Fruit fly (Drosophila melanogaster): ENCODE results near the gene LysP.

dm6 chr3L:1176515-1176914, 42.0 kb downstream of the LysP start:
- TF ChIP-seq CG9948 (tag; optimal IDR thresholded peaks at IDR 0.05) (no peak), CG10348 (GFP tag; IDR thresholded peaks at IDR 0.05) (no peak), CG4496 (GFP tag; IDR thresholded peaks at IDR 0.05) (no peak), CG13204 (GFP tag; optimal IDR thresholded peaks at IDR 0.05) (no peak), EcR (GFP tag; optimal IDR thresholded peaks at IDR 0.05) (no peak), CG34367 (tag; optimal IDR thresholded peaks at IDR 0.05) (no peak), CG14655 (GFP tag; optimal IDR thresholded peaks at IDR 0.05) (no peak), Pif1A (GFP tag; optimal IDR thresholded peaks at IDR 0.05) (no peak), fd96Ca (GFP tag; IDR thresholded peaks at IDR 0.05) (no peak), CG8301 (tag; optimal IDR thresholded peaks at IDR 0.05) (no peak), gl (tag; optimal IDR thresholded peaks at IDR 0.05) (no peak), CG8159 (tag; optimal IDR thresholded peaks at IDR 0.05) (no peak), rn (GFP tag; IDR thresholded peaks at IDR 0.05) (no peak), CG12605 (GFP tag; IDR thresholded peaks at IDR 0.05) (no peak)
